Fruit fly (Drosophila melanogaster) whole organism, adult: Measurements from ENCODE around the gene Rad60.

ENCODE experiments used
- CG14711 ChIP-seq: fragments of 200-800 bp; sonication (Bioruptor generic); optimal IDR thresholded peaks from 2 replicates; lab custom pipeline; 2018; ENCODE audit warnings: missing biosample characterization, mild to moderate bottlenecking, missing genetic modification characterization, moderate library complexity
- CG1620 ChIP-seq: fragments of 200-800 bp; sonication (Bioruptor generic); optimal IDR thresholded peaks from 2 replicates; lab custom pipeline; 2016; ENCODE audit warnings: missing biosample characterization, missing genetic modification characterization
- cnc ChIP-seq, 2 experiments: fragments of >200 bp; optimal IDR thresholded peaks; 2 replicates each; lab custom pipeline; 2017
- toe ChIP-seq: fragments of 200-800 bp; sonication (Bioruptor generic); optimal IDR thresholded peaks from 2 replicates; lab custom pipeline; 2016; ENCODE audit warnings: missing biosample characterization, missing genetic modification characterization

DNA sequence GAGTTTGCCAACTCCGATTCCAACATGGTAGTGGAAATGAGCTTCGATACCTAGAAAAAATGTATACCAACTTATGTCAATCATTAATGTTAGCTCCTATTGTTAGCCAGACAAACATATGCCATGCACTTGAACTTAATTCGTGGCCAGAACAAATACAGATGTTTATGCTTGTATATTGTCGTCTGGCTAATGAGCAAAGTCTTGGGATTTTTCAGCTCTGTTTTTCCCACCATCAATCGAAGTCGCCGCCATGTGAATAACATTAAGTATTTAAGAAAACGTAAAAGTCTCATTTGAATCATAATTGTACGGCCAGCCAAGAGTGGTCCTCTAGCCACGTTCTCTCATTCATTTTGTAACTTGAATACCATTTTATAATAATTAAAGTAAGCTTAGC, 32.4 kb upstream of the Rad60 start, which contains the start of gene CG6763:
- no peak for TF ChIP-seq toe (GFP tag; lab: Kevin White, UChicago)
- TF ChIP-seq cnc (optimal IDR thresholded peaks at IDR 0.05; lab: Kevin White, UChicago): no peak
- no peak for TF ChIP-seq CG14711 (tag; lab: Kevin White, UChicago)
- no peak for TF ChIP-seq CG1620
